Worm (Caenorhabditis elegans): ENCODE data around the gene W08E12.8.

W08E12.8 gene

ce11 chrIV:3337275-3337674, 45.1 kb downstream of the W08E12.8 start:
- TF ChIP-seq C34F6.9 (tag; optimal IDR thresholded peaks at IDR 0.05) (no peak), unc-62 (GFP tag; optimal IDR thresholded peaks at IDR 0.05) (no peak)

ce11 chrIV:3338176-3338575, 46.0 kb downstream of the W08E12.8 start:
- no peak for TF ChIP-seq alr-1 (tag; optimal IDR thresholded peaks at IDR 0.05)
- TF ChIP-seq sma-9 (GFP tag; optimal IDR thresholded peaks at IDR 0.05) = no peak
- no peak for TF ChIP-seq sma-9 (tag; optimal IDR thresholded peaks at IDR 0.05)
- TF ChIP-seq elt-3 (tag; optimal IDR thresholded peaks at IDR 0.05) = no peak
- TF ChIP-seq nhr-77 (tag; optimal IDR thresholded peaks at IDR 0.05) = no peak
- TF ChIP-seq C34F6.9 (tag; optimal IDR thresholded peaks at IDR 0.05) = no peak
- TF ChIP-seq mdl-1 (tag; optimal IDR thresholded peaks at IDR 0.05) = no peak
- TF ChIP-seq F13H6.1 (tag; optimal IDR thresholded peaks at IDR 0.05) = no peak

ce11 chrIV:3338676-3339075, 46.5 kb downstream of the W08E12.8 start, which contains the start of gene hrpa-1:
Gene hrpa-1, minus strand, starts transcription at chrIV:3338867.
- TF ChIP-seq nhr-237 (tag; optimal IDR thresholded peaks at IDR 0.05) (no peak), mdl-1 (tag; optimal IDR thresholded peaks at IDR 0.05) (peak in 1 of 2 experiments; percentile 46), alr-1 (tag; optimal IDR thresholded peaks at IDR 0.05) (no peak), dmd-4 (tag; optimal IDR thresholded peaks at IDR 0.05) (no peak), ceh-82 (tag; optimal IDR thresholded peaks at IDR 0.05) (peak; percentile 62), fos-1 (tag; optimal IDR thresholded peaks at IDR 0.05) (peak; percentile 64), ztf-11 (tag; optimal IDR thresholded peaks at IDR 0.05) (no peak), ama-1 (optimal IDR thresholded peaks at IDR 0.05) (peak; percentile 64), nhr-6 (tag; optimal IDR thresholded peaks at IDR 0.05) (peak; percentile 60), sma-9 (GFP tag; optimal IDR thresholded peaks at IDR 0.05) (peak; percentile 70), sma-9 (tag; optimal IDR thresholded peaks at IDR 0.05) (no peak), sem-4 (tag; optimal IDR thresholded peaks at IDR 0.05) (peak; percentile 56), zag-1 (tag; optimal IDR thresholded peaks at IDR 0.05) (peak; percentile 17), lsy-2 (tag; optimal IDR thresholded peaks at IDR 0.05) (peak; percentile 85 to 96), unc-39 (tag; optimal IDR thresholded peaks at IDR 0.05) (no peak), gmeb-1 (tag; optimal IDR thresholded peaks at IDR 0.05) (peak; percentile 97), lin-13 (GFP tag; optimal IDR thresholded peaks at IDR 0.05) (peak; percentile 92), ztf-1 (GFP tag; conservative IDR thresholded peaks at IDR 0.05) (no peak), nhr-21 (tag; optimal IDR thresholded peaks at IDR 0.05) (peak; percentile 62), nhr-12 (tag; optimal IDR thresholded peaks at IDR 0.05) (no peak), sma-3 (GFP tag; optimal IDR thresholded peaks at IDR 0.05) (peak; percentile 81), lin-11 (tag; optimal IDR thresholded peaks at IDR 0.05) (peak; percentile 80), unc-55 (GFP tag; optimal IDR thresholded peaks at IDR 0.05) (peak; percentile 98), blmp-1 (tag; optimal IDR thresholded peaks at IDR 0.05; ENCODE audit: insufficient read depth) (peak; percentile 28), nhr-10 (tag; optimal IDR thresholded peaks at IDR 0.05) (no peak), crh-2 (tag; optimal IDR thresholded peaks at IDR 0.05) (peak; percentile 90), mab-5 (tag; optimal IDR thresholded peaks at IDR 0.05) (peak; percentile 56), peb-1 (tag; optimal IDR thresholded peaks at IDR 0.05) (no peak), nhr-23 (tag; optimal IDR thresholded peaks at IDR 0.05) (no peak), nhr-129 (tag; optimal IDR thresholded peaks at IDR 0.05) (peak; percentile 64), ztf-4 (tag; optimal IDR thresholded peaks at IDR 0.05) (peak; percentile 68), nhr-11 (tag; optimal IDR thresholded peaks at IDR 0.05) (no peak), R02D3.7 (tag; optimal IDR thresholded peaks at IDR 0.05) (no peak), egl-27 (tag; optimal IDR thresholded peaks at IDR 0.05) (peak; percentile 8), ZK546.5 (tag; optimal IDR thresholded peaks at IDR 0.05) (peak; percentile 66), unc-62 (GFP tag; optimal IDR thresholded peaks at IDR 0.05) (no peak), elt-3 (tag; optimal IDR thresholded peaks at IDR 0.05) (no peak), nhr-77 (tag; optimal IDR thresholded peaks at IDR 0.05) (no peak), skn-1 (tag; optimal IDR thresholded peaks at IDR 0.05) (no peak), snpc-4 (tag; optimal IDR thresholded peaks at IDR 0.05) (peak; percentile 42), nhr-25 (tag; optimal IDR thresholded peaks at IDR 0.05) (peak; percentile 88), elt-1 (tag; optimal IDR thresholded peaks at IDR 0.05) (no peak), lin-39 (tag; optimal IDR thresholded peaks at IDR 0.05) (no peak), Y55F3AM.14 (GFP tag; optimal IDR thresholded peaks at IDR 0.05) (no peak), ceh-16 (tag; optimal IDR thresholded peaks at IDR 0.05) (no peak), aly-2 (tag; optimal IDR thresholded peaks at IDR 0.05) (no peak), F13H6.1 (tag; optimal IDR thresholded peaks at IDR 0.05) (peak; percentile 76), mbf-1 (tag; optimal IDR thresholded peaks at IDR 0.05) (no peak), C34F6.9 (tag; optimal IDR thresholded peaks at IDR 0.05) (peak; percentile 94)

All from whole organism, L2 larva.